Fruit fly (Drosophila melanogaster) whole organism: Measurements from ENCODE around the gene GCS2beta.

Experiments
- Dll ChIP-seq: fragments of >200 bp; optimal IDR thresholded peaks from 2 replicates; lab custom pipeline; 2017
- EcR ChIP-seq, 2 experiments: fragments of >200 bp; optimal IDR thresholded peaks; 2 replicates each; lab custom pipeline; 2017; ENCODE audit warnings: missing biosample characterization in 2 of 2, missing genetic modification characterization in 2 of 2, missing genetic modification reagents in 2 of 2
- usp ChIP-seq: fragments of >200 bp; optimal IDR thresholded peaks from 2 replicates; lab custom pipeline; 2017; ENCODE audit warnings: missing biosample characterization, missing genetic modification characterization, mixed read lengths

dm6 chr2L:17436500-17436899 lies 47.6 kb downstream of the GCS2beta start, which contains the start of gene CG33928:
- TF ChIP-seq usp (no peak), EcR (GFP tag; optimal IDR thresholded peaks at IDR 0.05; lab: Kevin White, UChicago) (no peak), Dll (lab: Kevin White, UChicago) (no peak)
